Worm (Caenorhabditis elegans) whole organism, L1 larva: ENCODE data around the gene map-1.

Source experiments
- C04F5.9 ChIP-seq: sonication (generic microtip); optimal IDR thresholded peaks from 2 replicates; lab custom pipeline; 2016; ENCODE audit warnings: missing genetic modification characterization, missing compliant biosample characterization
- C16A3.4 ChIP-seq: fragments of 150-350 bp; optimal IDR thresholded peaks from 2 replicates; lab custom pipeline; 2014; ENCODE audit warnings: missing biosample characterization, missing genetic modification characterization
- Y116A8C.19 ChIP-seq: sonication (generic microtip); optimal IDR thresholded peaks from 2 replicates; lab custom pipeline; 2016; ENCODE audit warnings: missing compliant biosample characterization, missing genetic modification characterization, borderline replicate concordance
- alr-1 ChIP-seq: fragments of 200-800 bp; sonication (Bioruptor generic); optimal IDR thresholded peaks from 2 replicates; lab custom pipeline; 2018; ENCODE audit warnings: borderline replicate concordance, mild to moderate bottlenecking, missing genetic modification characterization, missing compliant biosample characterization
- aly-2 ChIP-seq: fragments of 150-350 bp; optimal IDR thresholded peaks from 2 replicates; lab custom pipeline; 2014; ENCODE audit warnings: missing biosample characterization, missing genetic modification characterization
- ama-1 ChIP-seq: fragments of 150-350 bp; optimal IDR thresholded peaks from 2 replicates; lab custom pipeline; 2014
- ceh-63 ChIP-seq: fragments of 200-800 bp; sonication (Bioruptor generic); optimal IDR thresholded peaks from 2 replicates; lab custom pipeline; 2018; ENCODE audit warnings: mild to moderate bottlenecking, missing genetic modification characterization, missing compliant biosample characterization
- ceh-82 ChIP-seq, 3 experiments: fragments of 150-350 bp in 1 of 3; sonication (generic microtip) in 2 of 3; optimal IDR thresholded peaks; 2 replicates each; lab custom pipeline; 2014 to 2017; ENCODE audit warnings: missing biosample characterization in 3 of 3, missing genetic modification characterization in 3 of 3
- ceh-88 ChIP-seq: fragments of 200-800 bp; sonication (Bioruptor generic); IDR thresholded peaks from 2 replicates; pipeline ENCODE4 v1.3.6; 2022; ENCODE audit warnings: missing genetic modification characterization, missing compliant biosample characterization
- ceh-90 ChIP-seq: sonication (generic microtip); optimal IDR thresholded peaks from 2 replicates; lab custom pipeline; 2016; ENCODE audit warnings: missing genetic modification characterization, missing compliant biosample characterization
- ces-1 ChIP-seq: fragments of 150-350 bp; optimal IDR thresholded peaks from 2 replicates; lab custom pipeline; 2014; ENCODE audit warnings: missing biosample characterization, missing genetic modification reagents, missing genetic modification characterization
- dpl-1 ChIP-seq, 3 experiments: fragments of 150-350 bp in 2 of 3; sonication (generic microtip) in 1 of 3; optimal IDR thresholded peaks; 2 replicates each; lab custom pipeline; 2014 to 2017; ENCODE audit warnings: missing biosample characterization in 3 of 3, missing genetic modification characterization in 3 of 3, missing genetic modification reagents in 3 of 3
- dsc-1 ChIP-seq: sonication (generic microtip); optimal IDR thresholded peaks from 2 replicates; lab custom pipeline; 2016; ENCODE audit warnings: mild to moderate bottlenecking, missing genetic modification characterization, missing compliant biosample characterization
- egl-27 ChIP-seq, 2 experiments: fragments of 150-350 bp in 1 of 2; sonication (generic microtip); optimal IDR thresholded peaks; 3 replicates each; lab custom pipeline; 2017 to 2018; ENCODE audit warnings: missing biosample characterization in 2 of 2, missing genetic modification characterization in 2 of 2, missing genetic modification reagents in 2 of 2
- ets-5 ChIP-seq: fragments of 200-800 bp; sonication (Bioruptor generic); IDR thresholded peaks from 2 replicates; pipeline ENCODE4 v1.3.6; 2022; ENCODE audit warnings: missing genetic modification characterization, missing compliant biosample characterization
- fos-1 ChIP-seq: fragments of 150-350 bp; optimal IDR thresholded peaks from 2 replicates; lab custom pipeline; 2014; ENCODE audit warnings: missing biosample characterization, missing genetic modification characterization
- grh-1 ChIP-seq: fragments of 200-800 bp; sonication (Bioruptor generic); IDR thresholded peaks from 2 replicates; pipeline ENCODE4 v1.3.6; 2022; ENCODE audit warnings: missing genetic modification reagents, missing genetic modification characterization, missing compliant biosample characterization
- hlh-17 ChIP-seq: fragments of 200-800 bp; sonication (Bioruptor generic); optimal IDR thresholded peaks from 2 replicates; lab custom pipeline; 2018; ENCODE audit warnings: missing genetic modification characterization, mild to moderate bottlenecking, missing compliant biosample characterization, moderate library complexity, borderline replicate concordance
- hlh-4 ChIP-seq: sonication (generic microtip); optimal IDR thresholded peaks from 2 replicates; lab custom pipeline; 2016; ENCODE audit warnings: mild to moderate bottlenecking, missing genetic modification characterization, missing compliant biosample characterization
- irx-1 ChIP-seq: sonication (generic microtip); optimal IDR thresholded peaks from 2 replicates; lab custom pipeline; 2016; ENCODE audit warnings: missing genetic modification characterization, missing compliant biosample characterization
- isw-1 ChIP-seq: fragments of 200-800 bp; sonication (Bioruptor generic); IDR thresholded peaks from 2 replicates; pipeline ENCODE4 v1.3.6; 2022; ENCODE audit warnings: missing genetic modification characterization, missing compliant biosample characterization
- lin-14 ChIP-seq: fragments of 200-800 bp; sonication (Bioruptor generic); optimal IDR thresholded peaks from 2 replicates; lab custom pipeline; 2018; ENCODE audit warnings: mild to moderate bottlenecking, missing genetic modification characterization, moderate library complexity, missing compliant biosample characterization
- lin-15B ChIP-seq: fragments of 150-350 bp; sonication (generic microtip); optimal IDR thresholded peaks from 3 replicates; lab custom pipeline; 2014; ENCODE audit warnings: missing biosample characterization, missing genetic modification characterization
- lin-35 ChIP-seq, 2 experiments: fragments of 150-350 bp; optimal IDR thresholded peaks; 2 replicates each; lab custom pipeline; 2014; ENCODE audit warnings: missing biosample characterization in 2 of 2, missing genetic modification characterization in 2 of 2, missing genetic modification reagents in 2 of 2
- lir-3 ChIP-seq: sonication (generic microtip); optimal IDR thresholded peaks from 2 replicates; lab custom pipeline; 2016; ENCODE audit warnings: mild to moderate bottlenecking, missing genetic modification characterization, moderate library complexity, missing compliant biosample characterization; ENCODE audit not compliant: poor library complexity
- lsy-2 ChIP-seq, 2 experiments: fragments of 150-350 bp; optimal IDR thresholded peaks; 2 replicates each; lab custom pipeline; 2014; ENCODE audit warnings: missing biosample characterization in 2 of 2, missing genetic modification characterization in 2 of 2
- mdl-1 ChIP-seq, 2 experiments: fragments of 150-350 bp; optimal IDR thresholded peaks; 2 replicates each; lab custom pipeline; 2014 to 2017; ENCODE audit warnings: missing biosample characterization in 2 of 2, missing genetic modification characterization in 2 of 2, inconsistent platforms in 1 of 2
- mep-1 ChIP-seq: fragments of 150-350 bp; optimal IDR thresholded peaks from 2 replicates; lab custom pipeline; 2014; ENCODE audit warnings: missing biosample characterization, missing genetic modification characterization
- nhr-12 ChIP-seq: sonication (generic microtip); optimal IDR thresholded peaks from 2 replicates; lab custom pipeline; 2017; ENCODE audit warnings: missing biosample characterization, missing genetic modification characterization
- nhr-19 ChIP-seq: fragments of 200-800 bp; sonication (Bioruptor generic); conservative IDR thresholded peaks from 2 replicates; pipeline ENCODE4 v1.3.6; 2022; ENCODE audit warnings: missing genetic modification characterization, missing compliant biosample characterization
- nhr-20 ChIP-seq: sonication (generic microtip); optimal IDR thresholded peaks from 2 replicates; lab custom pipeline; 2016; ENCODE audit warnings: mild to moderate bottlenecking, missing genetic modification characterization, missing compliant biosample characterization
- nhr-28 ChIP-seq: fragments of 150-350 bp; optimal IDR thresholded peaks from 2 replicates; lab custom pipeline; 2014; ENCODE audit warnings: missing biosample characterization, missing genetic modification characterization
- nhr-47 ChIP-seq: sonication (generic microtip); optimal IDR thresholded peaks from 2 replicates; lab custom pipeline; 2016; ENCODE audit warnings: mild to moderate bottlenecking, missing genetic modification characterization, moderate library complexity, missing compliant biosample characterization
- nhr-71 ChIP-seq: sonication (generic microtip); optimal IDR thresholded peaks from 2 replicates; lab custom pipeline; 2016; ENCODE audit warnings: mild to moderate bottlenecking, missing genetic modification characterization, moderate library complexity, missing compliant biosample characterization
- nhr-76 ChIP-seq: sonication (generic microtip); optimal IDR thresholded peaks from 2 replicates; lab custom pipeline; 2017; ENCODE audit warnings: missing biosample characterization, missing genetic modification characterization
- nhr-77 ChIP-seq: fragments of 150-350 bp; optimal IDR thresholded peaks from 2 replicates; lab custom pipeline; 2014; ENCODE audit warnings: missing biosample characterization, missing genetic modification characterization
- nhr-84 ChIP-seq: sonication (generic microtip); optimal IDR thresholded peaks from 2 replicates; lab custom pipeline; 2017; ENCODE audit warnings: missing biosample characterization, missing genetic modification characterization
- nhr-90 ChIP-seq: sonication (generic microtip); optimal IDR thresholded peaks from 2 replicates; lab custom pipeline; 2016; ENCODE audit warnings: mild to moderate bottlenecking, missing genetic modification characterization, missing compliant biosample characterization; ENCODE audit not compliant: poor library complexity
- pax-3 ChIP-seq: fragments of 200-800 bp; sonication (Bioruptor generic); optimal IDR thresholded peaks from 2 replicates; lab custom pipeline; 2018; ENCODE audit warnings: mild to moderate bottlenecking, missing genetic modification characterization, moderate library complexity, missing compliant biosample characterization
- rnt-1 ChIP-seq: sonication (generic microtip); optimal IDR thresholded peaks from 2 replicates; lab custom pipeline; 2016; ENCODE audit warnings: mild to moderate bottlenecking, missing genetic modification characterization, moderate library complexity, missing compliant biosample characterization
- skn-1 ChIP-seq: fragments of 150-350 bp; optimal IDR thresholded peaks from 2 replicates; lab custom pipeline; 2014; ENCODE audit warnings: missing biosample characterization, missing genetic modification characterization
- snpc-4 ChIP-seq: fragments of 150-350 bp; optimal IDR thresholded peaks from 2 replicates; lab custom pipeline; 2014; ENCODE audit warnings: missing biosample characterization, missing genetic modification characterization
- sox-4 ChIP-seq: sonication (generic microtip); optimal IDR thresholded peaks from 2 replicates; lab custom pipeline; 2016; ENCODE audit warnings: missing genetic modification characterization, missing compliant biosample characterization
- sptf-1 ChIP-seq: fragments of 150-350 bp; optimal IDR thresholded peaks from 2 replicates; lab custom pipeline; 2014; ENCODE audit warnings: missing biosample characterization, missing genetic modification characterization
- sup-37 ChIP-seq: fragments of 200-800 bp; sonication (Bioruptor generic); optimal IDR thresholded peaks from 2 replicates; lab custom pipeline; 2018; ENCODE audit warnings: mild to moderate bottlenecking, missing genetic modification characterization, missing compliant biosample characterization
- tbx-2 ChIP-seq: sonication (generic microtip); optimal IDR thresholded peaks from 2 replicates; lab custom pipeline; 2016; ENCODE audit warnings: missing genetic modification characterization, missing compliant biosample characterization
- unc-130 ChIP-seq: fragments of 150-350 bp; optimal IDR thresholded peaks from 2 replicates; lab custom pipeline; 2017; ENCODE audit warnings: missing biosample characterization, missing genetic modification characterization, inconsistent platforms
- unc-30 ChIP-seq: sonication (generic microtip); optimal IDR thresholded peaks from 2 replicates; lab custom pipeline; 2017; ENCODE audit warnings: missing biosample characterization, missing genetic modification characterization
- unc-86 ChIP-seq: sonication (generic microtip); optimal IDR thresholded peaks from 2 replicates; lab custom pipeline; 2016; ENCODE audit warnings: missing genetic modification characterization, missing compliant biosample characterization
- vab-15 ChIP-seq: sonication (generic microtip); optimal IDR thresholded peaks from 2 replicates; lab custom pipeline; 2017; ENCODE audit warnings: missing genotype, mild to moderate bottlenecking, missing genetic modification characterization, missing compliant biosample characterization
- zag-1 ChIP-seq: fragments of 150-350 bp; optimal IDR thresholded peaks from 2 replicates; lab custom pipeline; 2014; ENCODE audit warnings: missing biosample characterization, missing genetic modification characterization
- zip-4 ChIP-seq: fragments of 200-800 bp; sonication (Bioruptor generic); optimal IDR thresholded peaks from 2 replicates; lab custom pipeline; 2018; ENCODE audit warnings: mild to moderate bottlenecking, missing genetic modification characterization, moderate library complexity, missing compliant biosample characterization
- ztf-4 ChIP-seq: fragments of 150-350 bp; optimal IDR thresholded peaks from 2 replicates; lab custom pipeline; 2014; ENCODE audit warnings: missing biosample characterization, missing genetic modification characterization

map-1 gene

ce11 chrIV:3725845-3726244, 39.2 kb upstream of the map-1 start, which contains the start of gene smgl-2 (continued):
- peak; percentile 75 for TF ChIP-seq irx-1
- no peak for TF ChIP-seq sptf-1 (tag; lab: Kevin White, UChicago)
- peak; percentile 82 for TF ChIP-seq tbx-2 (tag; lab: Kevin White, UChicago)
- peak; percentile 44 for TF ChIP-seq sox-4 (tag; lab: Kevin White, UChicago)
- TF ChIP-seq lin-14 (GFP tag; lab: Kevin White, UChicago) = no peak
- TF ChIP-seq hlh-4 (tag; lab: Kevin White, UChicago) = no peak
- no peak for TF ChIP-seq ama-1 (lab: Kevin White, UChicago)
- no peak for TF ChIP-seq zag-1 (tag; lab: Kevin White, UChicago)
- TF ChIP-seq unc-86 = peak; percentile 77
- TF ChIP-seq unc-130 (tag; lab: Kevin White, UChicago) = peak; percentile 48
- TF ChIP-seq pax-3 (tag; lab: Kevin White, UChicago) = peak; percentile 50
- peak; percentile 97 for TF ChIP-seq mep-1 (tag; lab: Kevin White, UChicago)
- no peak for TF ChIP-seq nhr-84 (tag; lab: Kevin White, UChicago)
- TF ChIP-seq ces-1 (GFP tag; lab: Kevin White, UChicago) = no peak
- TF ChIP-seq nhr-20 = peak; percentile 76
- peak; percentile 69 for TF ChIP-seq fos-1 (tag; lab: Kevin White, UChicago)
- peak; percentile 62 for TF ChIP-seq aly-2 (tag; lab: Kevin White, UChicago)
- TF ChIP-seq ets-5 (GFP tag; lab: Robert Waterston, UW) = no peak
- TF ChIP-seq nhr-90 (tag; lab: Kevin White, UChicago) = peak; percentile 60
- TF ChIP-seq ceh-90 (tag; lab: Kevin White, UChicago) = no peak
- peak; percentile 22 for TF ChIP-seq C04F5.9 (tag; lab: Kevin White, UChicago)
- TF ChIP-seq nhr-76 (tag; lab: Kevin White, UChicago) = no peak
- no peak for TF ChIP-seq vab-15 (tag; lab: Kevin White, UChicago)
- TF ChIP-seq ceh-88 (GFP tag; lab: Robert Waterston, UW) = peak; percentile 52; the same call in 1 of the 2 replicates
- TF ChIP-seq skn-1 (tag; lab: Kevin White, UChicago) = peak; percentile 47
- TF ChIP-seq Y116A8C.19 (tag; lab: Kevin White, UChicago) = no peak
- no peak for TF ChIP-seq nhr-12 (tag; lab: Kevin White, UChicago)
- no peak for TF ChIP-seq rnt-1
- peak; percentile 69 for TF ChIP-seq zip-4 (GFP tag; lab: Kevin White, UChicago)
- TF ChIP-seq lsy-2 (tag; optimal IDR thresholded peaks at IDR 0.05; lab: Kevin White, UChicago) = peak; percentile 86 to 88
- peak; percentile 63 for TF ChIP-seq snpc-4
- no peak for TF ChIP-seq nhr-77
- TF ChIP-seq sup-37 = no peak
- peak; percentile 82 for TF ChIP-seq dsc-1 (tag; lab: Kevin White, UChicago)
- peak; percentile 51 to 82 (median 77) for TF ChIP-seq ceh-82 (tag; optimal IDR thresholded peaks at IDR 0.05; lab: Kevin White, UChicago)
- no peak for TF ChIP-seq hlh-17 (GFP tag; lab: Kevin White, UChicago)
- TF ChIP-seq nhr-28 (tag; lab: Kevin White, UChicago) = no peak
- peak in 1 of 2 experiments; percentile 64 for TF ChIP-seq mdl-1 (tag; optimal IDR thresholded peaks at IDR 0.05; lab: Kevin White, UChicago)
- TF ChIP-seq lir-3 (tag; lab: Kevin White, UChicago) = no peak
- TF ChIP-seq ceh-63 = no peak
- peak; percentile 73 for TF ChIP-seq isw-1 (GFP tag; lab: Robert Waterston, UW)
- no peak for TF ChIP-seq unc-30
- TF ChIP-seq lin-15B (tag; lab: Kevin White, UChicago) = peak; percentile 80
- no peak for TF ChIP-seq alr-1 (tag; lab: Kevin White, UChicago)
- peak; percentile 86 for TF ChIP-seq nhr-71 (tag; lab: Kevin White, UChicago)
- TF ChIP-seq nhr-47 (tag; lab: Kevin White, UChicago) = peak; percentile 88
- no peak for TF ChIP-seq ztf-4
- TF ChIP-seq C16A3.4 (tag; lab: Kevin White, UChicago) = peak; percentile 86
- peak; percentile 71 for TF ChIP-seq nhr-19
- peak; percentile 64 for TF ChIP-seq grh-1 (GFP tag; lab: Robert Waterston, UW)
- TF ChIP-seq lin-35 (GFP tag; optimal IDR thresholded peaks at IDR 0.05; lab: Kevin White, UChicago) = peak; percentile 74 to 88
- no peak for TF ChIP-seq egl-27 (tag; optimal IDR thresholded peaks at IDR 0.05; lab: Kevin White, UChicago)
- TF ChIP-seq dpl-1 (GFP tag; optimal IDR thresholded peaks at IDR 0.05; lab: Kevin White, UChicago) = peak; percentile 82 to 89 (median 86)
